Fruit fly (Drosophila melanogaster): ENCODE results near the gene Ide.

Ide gene

DNA sequence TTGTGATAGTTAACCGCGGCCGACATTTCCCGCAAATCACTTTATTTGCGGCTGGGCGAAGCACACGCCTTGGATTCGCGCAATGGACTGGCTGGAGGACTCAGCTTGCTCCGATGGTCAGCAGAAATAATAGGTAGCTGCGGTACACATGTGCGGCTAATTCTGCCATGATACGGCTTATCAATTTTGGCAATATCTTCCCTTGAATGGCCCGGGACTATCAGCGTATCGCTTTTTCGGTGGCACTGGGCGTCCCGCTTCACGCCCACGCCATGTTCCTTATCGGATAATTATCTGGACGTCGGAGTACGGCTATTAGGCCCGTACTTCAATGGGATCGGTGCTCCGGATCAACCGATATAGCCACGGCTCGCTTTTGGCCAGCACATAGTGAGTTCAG is 9.6 kb downstream of the Ide start:
- TF ChIP-seq fd96Ca (GFP tag; IDR thresholded peaks at IDR 0.05): no peak
- no peak for TF ChIP-seq Pif1A (GFP tag; optimal IDR thresholded peaks at IDR 0.05)
- no peak for TF ChIP-seq CG32121 (GFP tag; IDR thresholded peaks at IDR 0.05)
- TF ChIP-seq CG12605 (GFP tag; IDR thresholded peaks at IDR 0.05): no peak
- no peak for TF ChIP-seq CG15710 (tag; optimal IDR thresholded peaks at IDR 0.05)
- TF ChIP-seq Pif1B (GFP tag; optimal IDR thresholded peaks at IDR 0.05): no peak

DNA sequence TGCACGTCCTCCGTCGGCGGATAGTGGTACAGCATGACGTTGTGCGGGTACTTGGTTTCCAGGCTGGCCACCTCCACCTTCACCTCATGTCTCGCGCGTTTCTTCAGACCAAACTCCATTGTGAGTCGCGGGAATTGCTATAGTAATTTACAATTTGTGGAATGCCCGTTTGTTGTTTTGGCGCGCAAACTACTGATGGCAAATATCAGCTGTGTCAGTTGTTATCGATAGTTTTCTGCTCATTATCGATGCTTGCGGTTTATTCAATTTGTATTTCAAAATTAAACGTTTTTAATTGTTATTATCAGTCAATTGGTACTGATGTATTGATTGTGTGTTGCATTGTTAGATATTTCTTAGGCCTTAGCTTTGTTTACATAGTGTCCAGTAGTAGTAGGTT is 14.3 kb downstream of the Ide start, which contains the start of gene Prim2:
Gene Prim2, minus strand, starts transcription at position 197 of the 400 bp plus-strand sequence.
- TF ChIP-seq CG8301 (tag; optimal IDR thresholded peaks at IDR 0.05) (no peak), CG4496 (GFP tag; IDR thresholded peaks at IDR 0.05) (no peak), fd96Ca (GFP tag; IDR thresholded peaks at IDR 0.05) (no peak), CG32121 (GFP tag; IDR thresholded peaks at IDR 0.05) (no peak), CG13204 (GFP tag; optimal IDR thresholded peaks at IDR 0.05) (no peak), CG12605 (GFP tag; IDR thresholded peaks at IDR 0.05) (no peak)

DNA sequence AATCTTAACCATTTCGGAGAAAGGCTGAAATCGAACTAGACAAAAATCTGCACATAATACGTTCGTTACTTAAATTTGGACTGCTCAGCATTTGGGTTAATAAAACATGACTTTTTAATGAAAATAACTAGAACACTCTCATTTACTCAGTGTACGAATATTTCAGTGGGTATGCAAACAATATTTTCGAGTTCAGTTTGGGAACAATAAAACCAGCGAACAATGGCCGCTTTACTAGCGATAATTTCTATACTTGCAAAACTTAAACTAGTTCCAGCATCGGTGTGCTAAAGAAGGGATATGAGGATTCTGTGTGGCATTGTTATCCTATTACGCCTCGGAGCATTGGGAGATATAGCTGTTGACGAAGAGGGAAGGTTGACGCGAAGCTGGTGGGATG is 17.5 kb downstream of the Ide start, which contains the start of gene CG5665:
Gene CG5665, plus strand, starts transcription at position 301 of the 400 bp plus-strand sequence.
- TF ChIP-seq CG14655 (GFP tag; optimal IDR thresholded peaks at IDR 0.05) (no peak), rn (GFP tag; IDR thresholded peaks at IDR 0.05) (no peak), CG8301 (tag; optimal IDR thresholded peaks at IDR 0.05) (no peak), CG13204 (GFP tag; optimal IDR thresholded peaks at IDR 0.05) (no peak), Pif1B (GFP tag; optimal IDR thresholded peaks at IDR 0.05) (no peak), CG8159 (tag; optimal IDR thresholded peaks at IDR 0.05) (no peak), Snoo (tag; optimal IDR thresholded peaks at IDR 0.05) (no peak), CG17806 (tag; optimal IDR thresholded peaks at IDR 0.05) (no peak), CG9948 (tag; optimal IDR thresholded peaks at IDR 0.05) (no peak), Pif1A (GFP tag; optimal IDR thresholded peaks at IDR 0.05) (no peak), CG4496 (GFP tag; IDR thresholded peaks at IDR 0.05) (no peak), D1 (tag; optimal IDR thresholded peaks at IDR 0.05) (no peak), fd96Ca (GFP tag; IDR thresholded peaks at IDR 0.05) (no peak), CG32121 (GFP tag; IDR thresholded peaks at IDR 0.05) (no peak), CG10348 (GFP tag; IDR thresholded peaks at IDR 0.05) (no peak), EcR (GFP tag; optimal IDR thresholded peaks at IDR 0.05) (no peak), CG12605 (GFP tag; IDR thresholded peaks at IDR 0.05) (no peak), CG34367 (tag; optimal IDR thresholded peaks at IDR 0.05) (no peak), CG15710 (tag; optimal IDR thresholded peaks at IDR 0.05) (no peak)

DNA sequence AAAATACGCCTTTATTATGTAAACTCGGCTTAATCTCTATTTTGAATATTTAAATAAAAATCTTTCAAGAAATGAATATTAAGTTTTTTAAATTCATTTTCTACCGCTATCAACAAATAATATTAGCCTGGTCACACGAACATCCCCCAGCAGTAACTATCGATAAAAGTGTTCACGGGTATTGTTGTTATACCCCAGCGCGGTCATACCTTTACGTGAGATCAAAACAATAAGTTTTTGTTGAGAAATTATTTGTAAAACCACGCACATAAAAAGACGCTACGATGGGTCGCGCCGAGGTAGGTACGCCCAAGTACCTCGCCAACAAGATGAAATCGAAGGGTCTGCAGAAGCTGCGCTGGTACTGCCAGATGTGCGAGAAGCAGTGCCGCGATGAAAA is 19.1 kb downstream of the Ide start, which contains the start of gene kin17:
Gene kin17, plus strand, starts transcription at position 195 of the 400 bp plus-strand sequence.
- TF ChIP-seq CG14655 (GFP tag; optimal IDR thresholded peaks at IDR 0.05) (no peak), D1 (tag; optimal IDR thresholded peaks at IDR 0.05) (no peak), Pif1B (GFP tag; optimal IDR thresholded peaks at IDR 0.05) (no peak), CG8301 (tag; optimal IDR thresholded peaks at IDR 0.05) (no peak), CG8159 (tag; optimal IDR thresholded peaks at IDR 0.05) (no peak), fd96Ca (GFP tag; IDR thresholded peaks at IDR 0.05) (no peak), CG34367 (tag; optimal IDR thresholded peaks at IDR 0.05) (no peak), Snoo (tag; optimal IDR thresholded peaks at IDR 0.05) (no peak), rn (GFP tag; IDR thresholded peaks at IDR 0.05) (no peak), CG15710 (tag; optimal IDR thresholded peaks at IDR 0.05) (no peak), CG32121 (GFP tag; IDR thresholded peaks at IDR 0.05) (no peak)

DNA sequence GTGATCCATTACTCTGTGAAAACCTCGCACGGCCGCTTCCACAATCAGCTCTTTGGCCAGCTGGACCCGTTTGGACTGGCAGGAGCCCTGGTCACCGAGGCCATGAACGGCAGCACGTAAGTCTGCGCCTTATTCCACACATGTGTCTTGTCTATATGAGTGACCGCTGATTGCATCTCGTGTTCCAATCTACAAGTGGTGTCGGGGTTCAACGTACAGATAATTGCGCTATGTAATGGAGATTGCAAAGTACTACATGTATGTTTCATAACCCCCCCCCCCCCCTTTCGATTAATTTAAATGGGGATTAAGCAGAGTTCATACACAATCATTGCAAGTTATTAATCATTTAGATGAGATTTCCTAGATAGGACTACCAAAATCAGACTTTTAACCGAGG is 20.8 kb downstream of the Ide start:
- TF ChIP-seq CG14655 (GFP tag; optimal IDR thresholded peaks at IDR 0.05) (no peak), EcR (GFP tag; optimal IDR thresholded peaks at IDR 0.05) (peak; percentile 82)

DNA sequence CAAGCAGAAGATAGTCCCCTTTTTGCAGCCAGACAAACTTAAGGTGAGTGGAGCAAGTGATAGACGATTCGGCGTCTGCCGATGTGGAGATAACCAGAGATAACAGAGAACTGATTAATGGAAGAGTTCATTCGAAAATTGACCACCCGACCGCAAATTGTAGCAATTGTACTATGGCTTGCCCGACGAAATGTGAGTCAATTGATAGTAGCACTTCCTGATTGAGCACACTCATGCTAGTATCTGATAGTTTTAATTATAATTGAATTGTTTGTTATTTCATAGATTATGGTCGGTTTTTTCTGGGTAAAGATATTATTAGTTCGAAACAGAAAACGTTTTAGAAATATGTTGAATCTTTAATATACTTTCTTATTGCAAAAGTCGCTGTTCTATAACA is 21.3 kb downstream of the Ide start:
- TF ChIP-seq CG4496 (GFP tag; IDR thresholded peaks at IDR 0.05) (no peak), D1 (tag; optimal IDR thresholded peaks at IDR 0.05) (no peak), CG32121 (GFP tag; IDR thresholded peaks at IDR 0.05) (no peak), CG15710 (tag; optimal IDR thresholded peaks at IDR 0.05) (no peak), Snoo (tag; optimal IDR thresholded peaks at IDR 0.05) (no peak), CG17806 (tag; optimal IDR thresholded peaks at IDR 0.05) (no peak), CG10348 (GFP tag; IDR thresholded peaks at IDR 0.05) (no peak), CG8301 (tag; optimal IDR thresholded peaks at IDR 0.05) (no peak), CG34367 (tag; optimal IDR thresholded peaks at IDR 0.05) (no peak), Pif1B (GFP tag; optimal IDR thresholded peaks at IDR 0.05) (no peak), fd96Ca (GFP tag; IDR thresholded peaks at IDR 0.05) (no peak), Pif1A (GFP tag; optimal IDR thresholded peaks at IDR 0.05) (no peak), CG14655 (GFP tag; optimal IDR thresholded peaks at IDR 0.05) (no peak), Ets98B (GFP tag; IDR thresholded peaks at IDR 0.05) (no peak), CG13204 (GFP tag; optimal IDR thresholded peaks at IDR 0.05) (no peak), CG8159 (tag; optimal IDR thresholded peaks at IDR 0.05) (no peak), gl (tag; optimal IDR thresholded peaks at IDR 0.05) (no peak), CG9948 (tag; optimal IDR thresholded peaks at IDR 0.05) (no peak)

DNA sequence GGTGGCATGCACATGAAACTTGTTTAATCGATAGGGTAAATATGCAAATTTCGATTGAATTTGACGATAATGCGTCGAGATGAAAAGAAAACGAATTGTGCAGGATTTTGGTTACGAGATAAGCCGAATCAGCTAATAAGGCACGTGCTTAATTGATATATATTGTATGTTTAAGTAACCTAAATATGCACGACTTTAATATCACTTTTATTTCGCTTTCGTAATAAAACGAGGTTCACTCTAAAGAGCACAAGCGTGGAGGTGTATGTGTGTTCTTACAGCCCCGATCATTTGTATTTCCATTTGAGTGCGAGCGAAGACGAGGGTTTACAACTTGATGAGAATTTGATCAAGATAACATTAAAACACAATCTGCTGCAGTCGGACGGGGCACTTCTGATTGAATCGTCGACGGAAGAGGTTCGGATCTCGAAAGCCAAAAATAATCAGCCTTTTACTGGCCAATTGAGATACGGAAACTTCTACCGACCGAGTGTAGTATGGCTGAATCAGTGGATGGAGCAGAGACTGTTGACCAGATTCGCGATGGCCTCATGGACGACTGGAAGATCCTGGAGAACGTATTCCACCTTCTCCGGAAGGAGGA is 21.9 kb downstream of the Ide start:
- no peak for TF ChIP-seq CG8301 (tag; optimal IDR thresholded peaks at IDR 0.05)
- peak; percentile 87 for TF ChIP-seq CG8159 (tag; optimal IDR thresholded peaks at IDR 0.05)
- no peak for TF ChIP-seq CG9948 (tag; optimal IDR thresholded peaks at IDR 0.05)
- TF ChIP-seq CG32121 (GFP tag; IDR thresholded peaks at IDR 0.05): 0 out of 2 replicates have a peak, but pooled peaks have one; percentile 9
- TF ChIP-seq CG15710 (tag; optimal IDR thresholded peaks at IDR 0.05): no peak
- TF ChIP-seq Pif1A (GFP tag; optimal IDR thresholded peaks at IDR 0.05): no peak
- TF ChIP-seq Snoo (tag; optimal IDR thresholded peaks at IDR 0.05): no peak
- TF ChIP-seq CG10348 (GFP tag; IDR thresholded peaks at IDR 0.05): no peak
- TF ChIP-seq CG12605 (GFP tag; IDR thresholded peaks at IDR 0.05): 0 out of 2 replicates have a peak, but pooled peaks have one; percentile 13
- no peak for TF ChIP-seq CG4496 (GFP tag; IDR thresholded peaks at IDR 0.05)
- no peak for TF ChIP-seq CG14655 (GFP tag; optimal IDR thresholded peaks at IDR 0.05)
- TF ChIP-seq CG13204 (GFP tag; optimal IDR thresholded peaks at IDR 0.05): no peak
- no peak for TF ChIP-seq CG17806 (tag; optimal IDR thresholded peaks at IDR 0.05)

Measured in whole organism, pupa.